Fruit fly (Drosophila melanogaster): Measurements from ENCODE around the gene Sgs7.

The Sgs7 gene

DNA sequence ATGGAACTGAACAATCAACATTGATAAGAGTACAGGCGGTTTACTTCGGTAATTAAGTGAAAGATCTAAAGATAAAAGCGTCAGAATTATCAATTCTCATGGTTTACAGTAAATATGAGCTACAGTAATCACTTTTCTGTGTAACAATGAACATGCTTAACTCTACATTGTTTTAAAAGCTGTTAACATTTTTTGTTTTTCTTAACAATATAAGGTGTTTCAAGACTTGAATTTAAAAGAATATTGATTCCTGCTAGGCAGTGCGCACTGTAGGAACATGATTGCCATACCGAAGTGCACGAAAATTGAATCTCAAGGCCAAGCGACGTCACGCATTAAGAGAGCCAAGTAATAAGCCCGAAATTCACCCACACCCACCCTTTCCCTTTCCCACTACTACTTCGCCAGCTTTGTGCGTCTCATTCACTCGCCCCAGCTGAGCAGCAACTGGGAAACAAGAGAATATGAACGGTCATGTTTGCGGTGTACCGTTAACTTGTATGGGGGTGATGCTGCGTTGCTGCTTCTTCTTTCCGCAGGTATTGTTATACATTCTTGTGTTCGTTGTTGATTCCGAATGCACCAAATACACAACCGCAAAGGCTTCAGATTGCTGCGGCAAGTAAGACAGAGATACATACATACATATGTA, 18.3 kb upstream of the Sgs7 start (continued):
- peak; percentile 68 for TF ChIP-seq CG17328 (GFP tag; IDR thresholded peaks at IDR 0.05)
- no peak for TF ChIP-seq CG9876 (GFP tag; optimal IDR thresholded peaks at IDR 0.05)
- peak; percentile 49 for TF ChIP-seq CG7556 (GFP tag; optimal IDR thresholded peaks at IDR 0.05)
- TF ChIP-seq CG10959 (GFP tag; IDR thresholded peaks at IDR 0.05): peak; percentile 37; the same call in 1 of the 2 replicates
- TF ChIP-seq seq (GFP tag; IDR thresholded peaks at IDR 0.05): 0 out of 2 replicates have a peak, but pooled peaks have one; percentile 16
- peak; percentile 25 for TF ChIP-seq Deaf1 (tag; optimal IDR thresholded peaks at IDR 0.05)
- TF ChIP-seq gem (tag; optimal IDR thresholded peaks at IDR 0.05): peak; percentile 77
- TF ChIP-seq CG7928 (GFP tag; optimal IDR thresholded peaks at IDR 0.05): peak; percentile 24
- peak; percentile 20 for TF ChIP-seq CG9727 (GFP tag; optimal IDR thresholded peaks at IDR 0.05)
- no peak for TF ChIP-seq Oaz (GFP tag; IDR thresholded peaks at IDR 0.05)
- peak; percentile 15 for TF ChIP-seq CG12104 (GFP tag; optimal IDR thresholded peaks at IDR 0.05)
- TF ChIP-seq zen (tag; optimal IDR thresholded peaks at IDR 0.05): peak; percentile 25
- no peak for TF ChIP-seq CG1529 (GFP tag; optimal IDR thresholded peaks at IDR 0.05)
- TF ChIP-seq Dek (tag; optimal IDR thresholded peaks at IDR 0.05): peak; percentile 42
- no peak for TF ChIP-seq Scr (GFP tag; IDR thresholded peaks at IDR 0.05; ENCODE audit: partially characterized antibody)
- peak in 1 of 2 experiments; percentile 13 for TF ChIP-seq Hr78 (GFP tag; optimal IDR thresholded peaks at IDR 0.05)
- peak; percentile 57; the same call in 3 of the 4 replicates for TF ChIP-seq Gug (GFP tag; IDR thresholded peaks at IDR 0.05)
- TF ChIP-seq exex (tag; optimal IDR thresholded peaks at IDR 0.05): no peak
- TF ChIP-seq jigr1 (GFP tag; IDR thresholded peaks at IDR 0.05): no peak
- TF ChIP-seq CG7357 (GFP tag; IDR thresholded peaks at IDR 0.05): peak; percentile 42; the same call in 1 of the 3 replicates
- no peak for TF ChIP-seq CG17186 (GFP tag; optimal IDR thresholded peaks at IDR 0.05)
- TF ChIP-seq gsb (GFP tag; IDR thresholded peaks at IDR 0.05): peak; percentile 65
- TF ChIP-seq CG10147 (GFP tag; optimal IDR thresholded peaks at IDR 0.05): peak; percentile 55
- TF ChIP-seq Asciz (GFP tag; optimal IDR thresholded peaks at IDR 0.05): no peak
- peak; percentile 67 for TF ChIP-seq Atf6 (GFP tag; IDR thresholded peaks at IDR 0.05)
- TF ChIP-seq sisA (GFP tag; IDR thresholded peaks at IDR 0.05): peak; percentile 64; the same call in 1 of the 2 replicates
- peak; percentile 17 for TF ChIP-seq pnt (GFP tag; optimal IDR thresholded peaks at IDR 0.05)
- TF ChIP-seq CG13775 (GFP tag; optimal IDR thresholded peaks at IDR 0.05): peak; percentile 47
- TF ChIP-seq emc (GFP tag; optimal IDR thresholded peaks at IDR 0.05): peak; percentile 35
- TF ChIP-seq CG42726 (GFP tag; IDR thresholded peaks at IDR 0.05; ENCODE audit: partially characterized antibody): no peak
- peak; percentile 70 for TF ChIP-seq CoRest (tag; optimal IDR thresholded peaks at IDR 0.05)
- TF ChIP-seq Fer1 (GFP tag; optimal IDR thresholded peaks at IDR 0.05): peak; percentile 62
- no peak for TF ChIP-seq CG11093 (GFP tag; IDR thresholded peaks at IDR 0.05)
- peak; percentile 53; the same call in 1 of the 2 replicates for TF ChIP-seq CG14014 (GFP tag; IDR thresholded peaks at IDR 0.05)
- peak; percentile 66 for TF ChIP-seq CG18262 (tag; optimal IDR thresholded peaks at IDR 0.05)
- no peak for TF ChIP-seq nerfin-2 (GFP tag; IDR thresholded peaks at IDR 0.05; ENCODE audit: partially characterized antibody)
- TF ChIP-seq CG10274 (GFP tag; optimal IDR thresholded peaks at IDR 0.05): peak; percentile 30
- TF ChIP-seq Oli (tag; optimal IDR thresholded peaks at IDR 0.05): peak; percentile 67
- no peak for TF ChIP-seq sens-2 (GFP tag; IDR thresholded peaks at IDR 0.05)
- TF ChIP-seq CG13624 (GFP tag; optimal IDR thresholded peaks at IDR 0.05): peak; percentile 57
- TF ChIP-seq ftz-f1 (GFP tag; optimal IDR thresholded peaks at IDR 0.05): peak; percentile 39
- peak; percentile 31 for TF ChIP-seq shn (GFP tag; optimal IDR thresholded peaks at IDR 0.05)
- peak; percentile 67 for TF ChIP-seq ind (GFP tag; optimal IDR thresholded peaks at IDR 0.05)
- peak; percentile 42; the same call in 1 of the 2 replicates for TF ChIP-seq onecut (GFP tag; IDR thresholded peaks at IDR 0.05)
- TF ChIP-seq scrt (GFP tag; optimal IDR thresholded peaks at IDR 0.05): peak; percentile 28
- peak; percentile 6 for TF ChIP-seq CG8388 (GFP tag; optimal IDR thresholded peaks at IDR 0.05)
- TF ChIP-seq CG10209 (GFP tag; optimal IDR thresholded peaks at IDR 0.05): peak; percentile 45
- peak; percentile 31 for TF ChIP-seq jumu (GFP tag; optimal IDR thresholded peaks at IDR 0.05)
- no peak for TF ChIP-seq CG6175 (GFP tag; IDR thresholded peaks at IDR 0.05)
